Worm (Caenorhabditis elegans) whole organism, L2 larva: ENCODE data around the gene F35F10.1.

Source experiments
- F13H6.1 ChIP-seq: sonication (generic microtip); optimal IDR thresholded peaks from 2 replicates; lab custom pipeline; 2016; ENCODE audit warnings: missing genetic modification characterization, missing compliant biosample characterization
- ama-1 ChIP-seq: fragments of 150-350 bp; optimal IDR thresholded peaks from 2 replicates; lab custom pipeline; 2018; ENCODE audit warnings: inconsistent platforms
- ceh-82 ChIP-seq: fragments of 150-350 bp; optimal IDR thresholded peaks from 2 replicates; lab custom pipeline; 2014; ENCODE audit warnings: missing biosample characterization, missing genetic modification characterization
- egl-27 ChIP-seq: sonication (generic microtip); optimal IDR thresholded peaks from 3 replicates; lab custom pipeline; 2017; ENCODE audit warnings: missing biosample characterization, missing genetic modification reagents, missing genetic modification characterization
- lin-11 ChIP-seq: fragments of 150-350 bp; sonication (generic microtip); optimal IDR thresholded peaks from 2 replicates; lab custom pipeline; 2014; ENCODE audit warnings: missing biosample characterization, missing genetic modification characterization, inconsistent platforms, mixed read lengths
- lin-39 ChIP-seq: fragments of 150-350 bp; optimal IDR thresholded peaks from 2 replicates; lab custom pipeline; 2014; ENCODE audit warnings: missing biosample characterization, missing genetic modification reagents, missing genetic modification characterization
- nhr-21 ChIP-seq: fragments of 150-350 bp; optimal IDR thresholded peaks from 2 replicates; lab custom pipeline; 2014; ENCODE audit warnings: missing biosample characterization, missing genetic modification characterization
- nhr-23 ChIP-seq: fragments of 150-350 bp; optimal IDR thresholded peaks from 2 replicates; lab custom pipeline; 2014; ENCODE audit warnings: missing biosample characterization, missing genetic modification reagents, missing genetic modification characterization
- nhr-237 ChIP-seq: fragments of 150-350 bp; optimal IDR thresholded peaks from 2 replicates; lab custom pipeline; 2014; ENCODE audit warnings: missing biosample characterization, missing genetic modification characterization
- snpc-4 ChIP-seq: fragments of 150-350 bp; optimal IDR thresholded peaks from 2 replicates; lab custom pipeline; 2014; ENCODE audit warnings: missing biosample characterization, missing genetic modification characterization
- unc-39 ChIP-seq: fragments of 150-350 bp; optimal IDR thresholded peaks from 2 replicates; lab custom pipeline; 2014; ENCODE audit warnings: missing biosample characterization, missing genetic modification characterization
- unc-62 ChIP-seq: fragments of 150-350 bp; optimal IDR thresholded peaks from 2 replicates; lab custom pipeline; 2014; ENCODE audit warnings: missing biosample characterization, missing genetic modification reagents, missing genetic modification characterization
- ztf-11 ChIP-seq: sonication (generic microtip); optimal IDR thresholded peaks from 2 replicates; lab custom pipeline; 2017; ENCODE audit warnings: missing biosample characterization, missing genetic modification characterization

- TF ChIP-seq egl-27 (tag; lab: Kevin White, UChicago), result no peak
- TF ChIP-seq ama-1 (lab: Kevin White, UChicago), result no peak
- no peak for TF ChIP-seq nhr-23 (tag; lab: Kevin White, UChicago)
- TF ChIP-seq nhr-21 (tag; lab: Kevin White, UChicago), result no peak
- no peak for TF ChIP-seq lin-39 (tag; lab: Kevin White, UChicago)
- no peak for TF ChIP-seq nhr-237
- TF ChIP-seq lin-11, result no peak
- TF ChIP-seq F13H6.1 (tag; lab: Kevin White, UChicago), result no peak
- TF ChIP-seq ztf-11, result no peak
- no peak for TF ChIP-seq ceh-82 (tag; lab: Kevin White, UChicago)
- TF ChIP-seq unc-62 (GFP tag; lab: Kevin White, UChicago), result no peak
- TF ChIP-seq snpc-4, result no peak
- TF ChIP-seq unc-39, result no peak
Measured at ce11 chrV:3357106-3357505, 41.0 kb downstream of the F35F10.1 start, which contains the start of gene scrm-3.
